Worm (Caenorhabditis elegans) whole organism, dauer: ENCODE measurements around the gene szy-20.

Source experiments
- unc-62 ChIP-seq: sonication (generic microtip); optimal IDR thresholded peaks from 2 replicates; lab custom pipeline; 2017; ENCODE audit warnings: missing biosample characterization, missing genetic modification reagents, missing genetic modification characterization

Gene szy-20

ce11 chrII:8940362-8940940 is 28.7 kb downstream of the szy-20 start, which contains the start of the genes set-17 and T21B10.4:
Gene set-17, minus strand, starts transcription at chrII:8940488.
Gene T21B10.4, plus strand, starts transcription at chrII:8940894.
- TF ChIP-seq unc-62 (GFP tag; lab: Kevin White, UChicago), result no peak

DNA sequence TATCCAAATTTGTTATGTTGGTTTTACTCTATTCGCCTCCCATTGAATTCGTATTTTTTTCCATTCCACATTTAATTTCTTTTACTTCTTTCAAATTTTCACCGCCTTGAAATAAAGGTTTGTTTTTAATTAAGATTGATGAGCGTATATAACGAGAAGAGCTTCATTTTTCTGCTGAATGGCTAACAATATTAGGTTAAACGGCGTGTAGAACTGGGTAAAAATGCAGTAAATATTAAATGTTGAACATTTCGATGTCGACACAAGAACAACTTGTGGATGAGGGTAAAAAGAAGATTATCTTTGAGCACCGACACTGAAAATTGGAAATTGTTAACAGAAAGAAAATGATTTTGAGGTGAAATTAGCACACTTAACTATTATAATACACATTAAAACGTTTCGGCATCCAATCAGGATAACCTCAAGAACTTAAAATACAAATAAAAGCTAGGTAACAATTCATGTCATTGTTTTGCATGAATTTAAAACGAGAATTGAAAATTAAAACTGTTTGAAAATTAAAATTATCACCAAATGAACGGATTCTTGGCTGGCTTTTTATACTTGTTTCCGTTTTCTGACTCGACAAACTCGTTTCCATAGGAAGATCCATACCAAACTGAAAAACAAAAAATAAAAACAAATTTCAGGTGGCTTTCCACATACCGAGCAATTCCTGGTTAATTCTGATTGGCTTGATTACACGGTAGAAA is 30.1 kb downstream of the szy-20 start:
- no peak for TF ChIP-seq unc-62 (GFP tag; lab: Kevin White, UChicago)

DNA sequence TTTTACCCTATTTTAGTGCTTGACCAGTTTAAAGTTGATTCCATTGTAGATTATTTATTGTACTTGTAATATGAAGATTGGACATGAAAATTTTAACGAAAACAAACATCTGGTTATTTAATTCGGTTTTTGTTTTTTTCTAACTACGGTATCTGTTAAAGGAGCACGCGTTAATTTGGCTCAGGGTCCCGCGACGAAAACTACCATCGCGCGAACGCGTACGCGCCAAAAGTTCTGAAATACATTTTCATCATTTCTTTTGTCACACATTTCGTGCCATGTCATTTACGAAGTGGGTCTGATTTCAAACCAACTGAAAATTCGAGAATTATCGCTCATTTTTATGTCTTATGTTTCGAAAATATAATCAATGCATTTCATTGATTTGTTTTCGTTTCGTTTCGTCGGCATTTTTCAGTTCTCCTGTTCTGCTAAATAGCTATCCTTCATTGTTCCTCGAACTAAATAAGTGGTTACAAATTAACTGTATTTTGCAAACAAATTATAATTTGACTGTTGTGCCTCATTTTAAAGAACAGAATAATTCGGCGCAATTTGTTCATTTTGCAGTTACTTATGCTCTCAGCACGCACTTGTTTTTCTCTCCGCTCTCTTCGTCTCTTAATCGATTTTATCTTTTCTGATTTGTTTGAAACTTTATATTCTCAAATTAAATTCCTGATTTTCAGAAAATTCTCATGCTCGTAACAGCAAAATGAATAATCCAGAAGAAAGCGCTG is 35.3 kb downstream of the szy-20 start, which contains the start of gene T21B10.3:
Gene T21B10.3 (plus strand): TSS at position 690 of the 740 bp plus-strand sequence.
- no peak for TF ChIP-seq unc-62 (GFP tag; lab: Kevin White, UChicago)

DNA sequence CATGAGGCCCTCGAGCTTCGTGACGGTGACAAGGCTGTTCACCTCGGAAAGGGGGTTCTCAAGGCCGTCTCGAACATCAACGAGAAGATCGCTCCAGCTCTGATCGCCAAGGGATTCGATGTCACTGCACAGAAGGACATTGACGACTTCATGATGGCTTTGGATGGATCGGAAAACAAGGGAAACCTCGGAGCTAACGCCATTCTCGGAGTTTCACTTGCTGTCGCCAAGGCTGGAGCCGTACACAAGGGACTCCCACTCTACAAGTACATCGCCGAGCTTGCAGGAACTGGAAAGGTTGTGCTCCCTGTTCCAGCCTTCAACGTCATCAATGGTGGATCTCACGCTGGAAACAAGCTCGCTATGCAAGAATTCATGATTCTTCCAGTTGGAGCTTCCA is 36.7 kb downstream of the szy-20 start:
- no peak for TF ChIP-seq unc-62 (GFP tag; lab: Kevin White, UChicago)

DNA sequence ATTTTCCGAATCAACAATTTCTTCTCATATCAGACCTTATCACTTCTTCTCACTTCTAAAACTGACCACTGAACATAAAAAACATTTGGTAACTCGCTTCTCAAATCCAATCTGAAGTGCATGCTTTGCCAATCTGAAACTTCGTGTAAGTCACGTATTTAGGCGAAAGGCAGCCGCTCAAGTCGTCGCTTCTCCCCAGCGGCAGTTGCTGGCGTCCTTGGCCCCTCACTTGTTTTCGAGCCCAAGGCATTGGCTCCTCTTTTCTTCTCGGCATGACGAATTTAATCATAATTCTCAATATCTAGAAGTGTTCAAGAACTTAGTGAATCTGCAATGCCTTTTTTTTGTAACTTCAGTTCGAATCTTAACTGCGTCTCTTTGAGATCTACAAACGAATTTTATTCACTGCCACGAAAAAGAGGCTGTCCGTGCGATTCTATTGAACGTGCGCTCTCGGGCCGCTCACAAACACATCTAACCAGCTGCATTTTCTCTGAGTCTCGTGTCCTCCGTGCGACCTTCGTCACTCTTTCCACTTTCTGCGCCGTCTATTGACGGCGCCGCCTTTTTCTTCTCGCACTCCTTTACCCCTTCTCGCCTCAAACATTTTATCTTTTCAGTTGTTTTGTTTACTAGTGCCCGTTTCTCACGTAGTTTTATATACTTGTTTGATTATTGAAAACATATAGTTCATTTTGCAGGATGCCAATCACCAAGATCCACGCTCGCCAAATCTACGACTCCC is 37.6 kb downstream of the szy-20 start:
- no peak for TF ChIP-seq unc-62 (GFP tag; lab: Kevin White, UChicago)

ce11 chrII:8930763-8931162 is 38.4 kb downstream of the szy-20 start, which contains the start of gene enol-1:
Gene enol-1, plus strand, starts transcription at chrII:8930997.
- TF ChIP-seq unc-62 (GFP tag; lab: Kevin White, UChicago), result no peak

DNA sequence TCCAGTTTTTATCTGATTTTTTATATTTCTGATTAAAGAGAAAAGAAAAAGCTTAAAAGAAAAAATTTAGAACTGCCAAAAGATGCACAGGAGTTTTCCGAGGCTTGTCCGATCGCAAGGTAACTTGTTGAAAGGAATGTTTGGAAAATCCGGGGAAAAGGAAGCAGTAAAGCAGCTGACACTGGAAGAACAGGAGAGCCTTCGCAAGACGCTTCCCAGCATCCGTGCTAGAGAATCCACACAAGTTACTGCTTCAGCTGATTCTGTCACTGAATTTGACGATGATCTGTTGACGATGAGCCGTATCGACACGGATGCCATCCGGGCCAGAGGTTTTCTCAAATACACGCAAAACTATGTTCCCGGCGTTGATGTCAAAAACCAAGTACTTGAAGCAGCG is 39.4 kb downstream of the szy-20 start, which contains the start of gene mrpl-50:
Gene mrpl-50 (plus strand): TSS at position 71 of the 400 bp plus-strand sequence.
- TF ChIP-seq unc-62 (GFP tag; lab: Kevin White, UChicago), result no peak

ce11 chrII:8927253-8927791 is 41.8 kb downstream of the szy-20 start, which contains the start of gene cct-2:
Gene cct-2, plus strand, starts transcription at chrII:8927741.
- no peak for TF ChIP-seq unc-62 (GFP tag; lab: Kevin White, UChicago)

DNA sequence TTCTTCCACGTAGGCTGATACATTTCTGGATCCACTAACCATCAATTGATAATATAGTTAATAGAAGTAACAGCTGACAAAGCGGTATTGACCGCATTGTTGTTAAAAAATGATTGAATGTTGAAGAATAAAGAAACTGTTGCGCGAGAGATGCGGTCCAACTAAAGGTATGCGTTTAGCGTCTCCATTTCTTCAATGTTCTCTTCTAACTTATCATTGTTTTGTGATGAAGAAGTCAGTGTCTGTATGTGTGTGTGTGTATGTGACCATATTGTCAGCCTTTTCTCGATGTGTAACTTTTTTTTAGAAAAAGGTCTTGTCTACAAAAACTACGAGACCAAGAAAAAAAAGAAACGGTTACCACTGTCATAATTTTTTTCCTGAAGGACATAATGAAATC is 42.7 kb downstream of the szy-20 start, which contains the start of gene B0457.2:
Gene B0457.2 (minus strand): TSS at position 101 of the 400 bp plus-strand sequence.
- no peak for TF ChIP-seq unc-62 (GFP tag; lab: Kevin White, UChicago)

ce11 chrII:8923187-8923586 is 45.9 kb downstream of the szy-20 start:
- TF ChIP-seq unc-62 (GFP tag; lab: Kevin White, UChicago), result no peak

DNA sequence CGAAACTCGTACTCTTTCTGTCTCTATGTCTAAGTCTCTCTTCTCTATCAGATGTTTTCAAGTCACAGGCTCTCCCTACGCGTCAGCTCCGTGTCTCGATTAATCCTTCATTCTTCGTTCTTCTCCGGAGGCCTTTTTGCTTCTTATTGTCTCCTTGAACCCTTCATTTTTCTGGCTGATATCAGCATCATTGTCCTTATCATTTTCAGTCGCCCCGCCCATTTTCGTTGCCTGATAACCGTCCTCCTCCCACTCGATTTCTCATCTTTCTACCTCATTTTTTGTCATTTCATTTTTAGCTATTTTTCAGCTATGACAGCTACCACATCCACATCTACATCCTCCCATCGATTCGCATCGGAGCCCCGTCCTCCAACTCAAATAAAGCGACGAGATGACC is 47.0 kb downstream of the szy-20 start, which contains the start of gene B0457.6:
Gene B0457.6 (plus strand): TSS at position 284 of the 400 bp plus-strand sequence.
- no peak for TF ChIP-seq unc-62 (GFP tag; lab: Kevin White, UChicago)

ce11 chrII:8921456-8921855 is 47.7 kb downstream of the szy-20 start:
- TF ChIP-seq unc-62 (GFP tag; lab: Kevin White, UChicago), result no peak

ce11 chrII:8920955-8921354 is 48.2 kb downstream of the szy-20 start:
- TF ChIP-seq unc-62 (GFP tag; lab: Kevin White, UChicago), result no peak

DNA sequence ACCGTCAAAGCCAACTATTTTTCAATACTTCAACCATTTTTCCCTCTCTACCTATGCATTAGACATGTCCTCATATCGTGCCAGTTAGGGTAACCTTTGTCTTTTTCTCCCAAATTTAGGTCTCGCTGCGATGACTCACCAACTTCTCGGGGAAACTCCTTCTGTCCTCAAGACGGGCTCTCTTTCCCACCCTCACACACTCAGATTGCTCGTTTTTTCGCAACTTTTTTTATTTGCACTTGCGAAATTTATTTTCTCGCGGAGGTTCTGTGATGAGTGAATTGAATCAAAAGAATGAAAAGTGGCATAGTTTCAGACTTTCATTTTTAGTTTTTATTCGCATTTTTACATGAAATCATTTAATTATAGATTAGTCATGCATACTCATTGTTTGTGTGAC is 48.8 kb downstream of the szy-20 start:
- no peak for TF ChIP-seq unc-62 (GFP tag; lab: Kevin White, UChicago)

DNA sequence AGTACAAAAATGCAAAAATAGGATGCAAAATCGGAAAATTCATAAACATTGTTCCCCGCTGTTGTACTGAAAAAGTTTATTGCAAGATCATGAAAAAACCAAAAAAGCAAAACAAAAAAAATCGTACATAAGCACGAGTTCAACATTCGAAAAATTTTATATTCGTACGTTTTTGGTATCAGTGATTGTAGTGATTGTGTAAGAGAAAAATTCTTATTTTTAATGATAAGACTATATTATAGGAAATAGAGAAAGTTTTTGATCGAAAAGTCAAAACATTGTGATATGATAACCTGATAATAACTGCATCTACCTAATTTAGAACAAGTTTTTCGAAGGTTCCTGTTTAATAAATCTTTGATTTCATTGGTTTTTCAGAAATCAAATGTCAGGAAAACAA is 51.8 kb downstream of the szy-20 start:
- no peak for TF ChIP-seq unc-62 (GFP tag; lab: Kevin White, UChicago)
